Fruit fly (Drosophila melanogaster) whole organism, embryonic: ENCODE measurements around the gene CG43333.

Source experiments
- CG14441 ChIP-seq: fragments of 200-800 bp; sonication (Bioruptor generic); IDR thresholded peaks from 2 replicates; pipeline ENCODE4 v1.3.6; 2022; ENCODE audit warnings: missing biosample characterization, missing genetic modification characterization
- CG31388 ChIP-seq: fragments of 200-800 bp; sonication (Bioruptor generic); optimal IDR thresholded peaks from 2 replicates; lab custom pipeline; 2016; ENCODE audit warnings: missing biosample characterization, missing genetic modification characterization
- Fer3 ChIP-seq: fragments of 200-800 bp; sonication (Bioruptor generic); optimal IDR thresholded peaks from 2 replicates; lab custom pipeline; 2018; ENCODE audit warnings: missing biosample characterization, mild to moderate bottlenecking, missing genetic modification characterization, moderate library complexity
- esg ChIP-seq: fragments of 200-800 bp; sonication (Bioruptor generic); conservative IDR thresholded peaks from 2 replicates; pipeline ENCODE4 v1.3.6; 2022; ENCODE audit warnings: missing biosample characterization, missing genetic modification characterization
- tgo ChIP-seq: fragments of 200-800 bp; sonication (Bioruptor generic); IDR thresholded peaks from 3 replicates; pipeline ENCODE4 v1.3.6; 2022; ENCODE audit warnings: missing biosample characterization, missing genetic modification characterization

dm6 chr2L:14212686-14213085 is 32.2 kb upstream of the CG43333 start:
- TF ChIP-seq tgo (GFP tag; lab: Robert Waterston, UW): no peak
- no peak for TF ChIP-seq CG14441
- no peak for TF ChIP-seq esg (GFP tag; lab: Robert Waterston, UW)
- TF ChIP-seq Fer3 (tag; lab: Kevin White, UChicago): no peak
- TF ChIP-seq CG31388 (GFP tag; lab: Kevin White, UChicago): no peak
